Worm (Caenorhabditis elegans): ENCODE measurements around the gene mup-2.

The mup-2 gene

DNA sequence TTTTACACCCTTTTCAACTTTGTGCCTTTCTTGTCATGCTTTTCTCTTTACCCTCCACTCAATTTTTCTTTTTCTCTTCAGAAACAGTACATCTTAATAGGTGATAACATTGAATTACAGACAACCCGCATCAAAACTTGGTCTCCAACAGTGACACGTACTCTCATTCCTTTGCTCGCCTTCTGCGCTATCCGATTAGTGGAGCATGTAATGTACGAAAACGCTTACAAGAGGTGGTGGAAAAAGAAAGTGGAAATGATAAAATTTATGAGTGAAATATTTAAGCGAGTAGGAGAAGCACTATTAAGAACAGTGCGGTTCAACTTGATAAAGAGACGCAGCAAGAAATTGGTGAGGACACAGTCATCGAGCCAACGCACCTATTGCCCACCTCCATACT lies 46.5 kb upstream of the mup-2 start, which contains the start of gene pept-1:
TSS of gene pept-1 (plus strand) at position 306 of the 400 bp plus-strand sequence.
- TF ChIP-seq lin-54 (GFP tag; optimal IDR thresholded peaks at IDR 0.05) (no peak), ekl-4 (GFP tag; IDR thresholded peaks at IDR 0.05) (no peak), snpc-1.3 (tag; optimal IDR thresholded peaks at IDR 0.05; ENCODE audit: insufficient read depth) (no peak), C17E4.6 (GFP tag; IDR thresholded peaks at IDR 0.05) (no peak), hlh-12 (tag; optimal IDR thresholded peaks at IDR 0.05) (no peak), lir-1 (GFP tag; conservative IDR thresholded peaks at IDR 0.05) (no peak), zim-3 (tag; optimal IDR thresholded peaks at IDR 0.05) (no peak), chd-7 (tag; optimal IDR thresholded peaks at IDR 0.05) (no peak), ztf-22 (GFP tag; optimal IDR thresholded peaks at IDR 0.05) (peak; percentile 60), let-607 (tag; optimal IDR thresholded peaks at IDR 0.05) (peak; percentile 12 to 13), mes-4 (tag; optimal IDR thresholded peaks at IDR 0.05) (no peak), hrde-1 (tag; optimal IDR thresholded peaks at IDR 0.05; ENCODE audit: borderline replicate concordance) (no peak), die-1 (tag; optimal IDR thresholded peaks at IDR 0.05) (no peak), ceh-40 (GFP tag; IDR thresholded peaks at IDR 0.05) (no peak), nhr-179 (tag; optimal IDR thresholded peaks at IDR 0.05) (no peak), tbp1 (GFP tag; optimal IDR thresholded peaks at IDR 0.05) (peak; percentile 25), lag-1 (GFP tag; IDR thresholded peaks at IDR 0.05) (no peak), B0261.1 (tag; optimal IDR thresholded peaks at IDR 0.05) (no peak), mel-28 (tag; optimal IDR thresholded peaks at IDR 0.05; ENCODE audit: borderline replicate concordance) (no peak), K12H6.12 (tag; optimal IDR thresholded peaks at IDR 0.05) (no peak), tbx-9 (tag; optimal IDR thresholded peaks at IDR 0.05; ENCODE audit: borderline replicate concordance) (no peak), F10E7.11 (tag; optimal IDR thresholded peaks at IDR 0.05) (no peak), F22D6.2 (tag; optimal IDR thresholded peaks at IDR 0.05) (no peak), unc-130 (GFP tag; optimal IDR thresholded peaks at IDR 0.05) (no peak), ceh-58 (GFP tag; IDR thresholded peaks at IDR 0.05) (no peak), ZK185.1 (tag; optimal IDR thresholded peaks at IDR 0.05; ENCODE audit: poor library complexity, severe bottlenecking) (no peak), fkh-3 (tag; optimal IDR thresholded peaks at IDR 0.05) (no peak), gei-17 (GFP tag; optimal IDR thresholded peaks at IDR 0.05) (no peak), dox-1 (GFP tag; IDR thresholded peaks at IDR 0.05) (peak; percentile 74), B0336.3 (GFP tag; IDR thresholded peaks at IDR 0.05) (no peak), ccch-3 (GFP tag; optimal IDR thresholded peaks at IDR 0.05) (no peak), snpc-4 (GFP tag; optimal IDR thresholded peaks at IDR 0.05) (no peak), snpc-4 (tag; optimal IDR thresholded peaks at IDR 0.05) (no peak), mcd-1 (GFP tag; IDR thresholded peaks at IDR 0.05) (no peak), F55B11.4 (tag; optimal IDR thresholded peaks at IDR 0.05; ENCODE audit: borderline replicate concordance, insufficient read depth) (no peak), egl-44 (GFP tag; IDR thresholded peaks at IDR 0.05) (no peak), ets-4 (GFP tag; optimal IDR thresholded peaks at IDR 0.05) (peak; percentile 87), atf-7 (tag; optimal IDR thresholded peaks at IDR 0.05) (peak; percentile 50), ztf-18 (tag; optimal IDR thresholded peaks at IDR 0.05) (no peak), egl-18 (GFP tag; IDR thresholded peaks at IDR 0.05) (no peak), B0019.2 (GFP tag; conservative IDR thresholded peaks at IDR 0.05) (no peak), tlf-1 (GFP tag; optimal IDR thresholded peaks at IDR 0.05) (no peak), hlh-26 (GFP tag; conservative IDR thresholded peaks at IDR 0.05) (no peak), bed-1 (GFP tag; IDR thresholded peaks at IDR 0.05) (no peak), lin-35 (GFP tag; optimal IDR thresholded peaks at IDR 0.05) (no peak), him-1 (tag; optimal IDR thresholded peaks at IDR 0.05) (no peak), F23B12.7 (tag; optimal IDR thresholded peaks at IDR 0.05; ENCODE audit: insufficient read depth) (no peak), C06A6.2 (GFP tag; conservative IDR thresholded peaks at IDR 0.05) (no peak), F52B5.7 (tag; optimal IDR thresholded peaks at IDR 0.05) (no peak)

All from whole organism, young adult.